Worm (Caenorhabditis elegans) whole organism, L1 larva: Measurements from ENCODE around the gene C09G1.2.
A peak's percentile ranks its signal among the peaks of the same experiment; 100 is the strongest.

Source experiments
- aha-1 ChIP-seq: fragments of 150-350 bp; optimal IDR thresholded peaks from 2 replicates; lab custom pipeline; 2014; ENCODE audit warnings: missing biosample characterization, missing genetic modification characterization
- aly-2 ChIP-seq: fragments of 150-350 bp; optimal IDR thresholded peaks from 2 replicates; lab custom pipeline; 2014; ENCODE audit warnings: missing biosample characterization, missing genetic modification characterization
- ama-1 ChIP-seq: fragments of 150-350 bp; optimal IDR thresholded peaks from 2 replicates; lab custom pipeline; 2014
- blmp-1 ChIP-seq: fragments of 150-350 bp; optimal IDR thresholded peaks from 2 replicates; lab custom pipeline; 2014; ENCODE audit warnings: missing biosample characterization, missing genetic modification characterization
- ceh-63 ChIP-seq: fragments of 200-800 bp; sonication (Bioruptor generic); optimal IDR thresholded peaks from 2 replicates; lab custom pipeline; 2018; ENCODE audit warnings: mild to moderate bottlenecking, missing genetic modification characterization, missing compliant biosample characterization
- ceh-8 ChIP-seq: fragments of 200-800 bp; sonication (Bioruptor generic); optimal IDR thresholded peaks from 2 replicates; lab custom pipeline; 2018; ENCODE audit warnings: mild to moderate bottlenecking, missing genetic modification characterization, moderate library complexity, missing compliant biosample characterization
- ces-1 ChIP-seq: fragments of 150-350 bp; optimal IDR thresholded peaks from 2 replicates; lab custom pipeline; 2014; ENCODE audit warnings: missing biosample characterization, missing genetic modification reagents, missing genetic modification characterization
- dpl-1 ChIP-seq, 3 experiments: fragments of 150-350 bp in 2 of 3; sonication (generic microtip) in 1 of 3; optimal IDR thresholded peaks; 2 replicates each; lab custom pipeline; 2014 to 2017; ENCODE audit warnings: missing biosample characterization in 3 of 3, missing genetic modification characterization in 3 of 3, missing genetic modification reagents in 3 of 3
- efl-1 ChIP-seq, 4 experiments: fragments of 150-350 bp; optimal IDR thresholded peaks in 3 of 4; peaks in 1 of 4; 1 replicate in 1 of 4; 2 replicates in 3 of 4; lab custom pipeline; 2014; ENCODE audit warnings: missing biosample characterization in 2 of 4, missing genetic modification characterization in 2 of 4, missing genetic modification reagents in 2 of 4
- elt-2 ChIP-seq: sonication (generic microtip); optimal IDR thresholded peaks from 2 replicates; lab custom pipeline; 2016; ENCODE audit warnings: missing genetic modification characterization, mild to moderate bottlenecking, inconsistent platforms, missing compliant biosample characterization, missing genetic modification reagents
- ets-5 ChIP-seq: fragments of 200-800 bp; sonication (Bioruptor generic); IDR thresholded peaks from 2 replicates; pipeline ENCODE4 v1.3.6; 2022; ENCODE audit warnings: missing genetic modification characterization, missing compliant biosample characterization
- fos-1 ChIP-seq: fragments of 150-350 bp; optimal IDR thresholded peaks from 2 replicates; lab custom pipeline; 2014; ENCODE audit warnings: missing biosample characterization, missing genetic modification characterization
- irx-1 ChIP-seq: sonication (generic microtip); optimal IDR thresholded peaks from 2 replicates; lab custom pipeline; 2016; ENCODE audit warnings: missing genetic modification characterization, missing compliant biosample characterization
- lin-14 ChIP-seq: fragments of 200-800 bp; sonication (Bioruptor generic); optimal IDR thresholded peaks from 2 replicates; lab custom pipeline; 2018; ENCODE audit warnings: mild to moderate bottlenecking, missing genetic modification characterization, moderate library complexity, missing compliant biosample characterization
- lin-35 ChIP-seq, 2 experiments: fragments of 150-350 bp; optimal IDR thresholded peaks; 2 replicates each; lab custom pipeline; 2014; ENCODE audit warnings: missing biosample characterization in 2 of 2, missing genetic modification characterization in 2 of 2, missing genetic modification reagents in 2 of 2
- lir-3 ChIP-seq: sonication (generic microtip); optimal IDR thresholded peaks from 2 replicates; lab custom pipeline; 2016; ENCODE audit warnings: mild to moderate bottlenecking, missing genetic modification characterization, moderate library complexity, missing compliant biosample characterization; ENCODE audit not compliant: poor library complexity
- mdl-1 ChIP-seq, 2 experiments: fragments of 150-350 bp; optimal IDR thresholded peaks; 2 replicates each; lab custom pipeline; 2014 to 2017; ENCODE audit warnings: missing biosample characterization in 2 of 2, missing genetic modification characterization in 2 of 2, inconsistent platforms in 1 of 2
- mef-2 ChIP-seq: fragments of 150-350 bp; optimal IDR thresholded peaks from 2 replicates; lab custom pipeline; 2014; ENCODE audit warnings: missing biosample characterization, missing genetic modification characterization
- mep-1 ChIP-seq: fragments of 150-350 bp; optimal IDR thresholded peaks from 2 replicates; lab custom pipeline; 2014; ENCODE audit warnings: missing biosample characterization, missing genetic modification characterization
- nhr-12 ChIP-seq: sonication (generic microtip); optimal IDR thresholded peaks from 2 replicates; lab custom pipeline; 2017; ENCODE audit warnings: missing biosample characterization, missing genetic modification characterization
- nhr-20 ChIP-seq: sonication (generic microtip); optimal IDR thresholded peaks from 2 replicates; lab custom pipeline; 2016; ENCODE audit warnings: mild to moderate bottlenecking, missing genetic modification characterization, missing compliant biosample characterization
- nhr-237 ChIP-seq: fragments of 150-350 bp; optimal IDR thresholded peaks from 2 replicates; lab custom pipeline; 2014; ENCODE audit warnings: missing biosample characterization, missing genetic modification characterization
- nhr-47 ChIP-seq: sonication (generic microtip); optimal IDR thresholded peaks from 2 replicates; lab custom pipeline; 2016; ENCODE audit warnings: mild to moderate bottlenecking, missing genetic modification characterization, moderate library complexity, missing compliant biosample characterization
- nhr-71 ChIP-seq: sonication (generic microtip); optimal IDR thresholded peaks from 2 replicates; lab custom pipeline; 2016; ENCODE audit warnings: mild to moderate bottlenecking, missing genetic modification characterization, moderate library complexity, missing compliant biosample characterization
- nhr-84 ChIP-seq: sonication (generic microtip); optimal IDR thresholded peaks from 2 replicates; lab custom pipeline; 2017; ENCODE audit warnings: missing biosample characterization, missing genetic modification characterization
- nhr-85 ChIP-seq: sonication (generic microtip); peaks from one replicate; lab custom pipeline; 2016; ENCODE audit warnings: missing genetic modification characterization, inconsistent platforms, missing compliant biosample characterization
- pag-3 ChIP-seq: sonication (generic microtip); optimal IDR thresholded peaks from 2 replicates; lab custom pipeline; 2017; ENCODE audit warnings: missing genetic modification characterization, mild to moderate bottlenecking, missing compliant biosample characterization, antibody characterized with exemption, borderline replicate concordance; ENCODE audit not compliant: insufficient read depth
- pqm-1 ChIP-seq: sonication (generic microtip); optimal IDR thresholded peaks from 3 replicates; lab custom pipeline; 2017; ENCODE audit warnings: missing biosample characterization, missing genetic modification characterization
- skn-1 ChIP-seq: fragments of 150-350 bp; optimal IDR thresholded peaks from 2 replicates; lab custom pipeline; 2014; ENCODE audit warnings: missing biosample characterization, missing genetic modification characterization
- sox-4 ChIP-seq: sonication (generic microtip); optimal IDR thresholded peaks from 2 replicates; lab custom pipeline; 2016; ENCODE audit warnings: missing genetic modification characterization, missing compliant biosample characterization
- sup-37 ChIP-seq: fragments of 200-800 bp; sonication (Bioruptor generic); optimal IDR thresholded peaks from 2 replicates; lab custom pipeline; 2018; ENCODE audit warnings: mild to moderate bottlenecking, missing genetic modification characterization, missing compliant biosample characterization
- unc-130 ChIP-seq: fragments of 150-350 bp; optimal IDR thresholded peaks from 2 replicates; lab custom pipeline; 2017; ENCODE audit warnings: missing biosample characterization, missing genetic modification characterization, inconsistent platforms
- unc-30 ChIP-seq: sonication (generic microtip); optimal IDR thresholded peaks from 2 replicates; lab custom pipeline; 2017; ENCODE audit warnings: missing biosample characterization, missing genetic modification characterization
- vab-15 ChIP-seq: sonication (generic microtip); optimal IDR thresholded peaks from 2 replicates; lab custom pipeline; 2017; ENCODE audit warnings: missing genotype, mild to moderate bottlenecking, missing genetic modification characterization, missing compliant biosample characterization
- zag-1 ChIP-seq: fragments of 150-350 bp; optimal IDR thresholded peaks from 2 replicates; lab custom pipeline; 2014; ENCODE audit warnings: missing biosample characterization, missing genetic modification characterization
- zip-4 ChIP-seq: fragments of 200-800 bp; sonication (Bioruptor generic); optimal IDR thresholded peaks from 2 replicates; lab custom pipeline; 2018; ENCODE audit warnings: mild to moderate bottlenecking, missing genetic modification characterization, moderate library complexity, missing compliant biosample characterization
- ztf-4 ChIP-seq: fragments of 150-350 bp; optimal IDR thresholded peaks from 2 replicates; lab custom pipeline; 2014; ENCODE audit warnings: missing biosample characterization, missing genetic modification characterization

C09G1.2 gene

ce11 chrX:15943709-15944108 lies 38.8 kb downstream of the C09G1.2 start, which contains the start of gene mec-5:
Gene mec-5, plus strand, starts transcription at chrX:15944009.
- TF ChIP-seq nhr-71 (tag; lab: Kevin White, UChicago): no peak
- no peak for TF ChIP-seq nhr-85 (tag; lab: Kevin White, UChicago)
- no peak for TF ChIP-seq ets-5 (GFP tag; lab: Robert Waterston, UW)
- TF ChIP-seq dpl-1 (GFP tag; optimal IDR thresholded peaks at IDR 0.05; lab: Kevin White, UChicago): no peak
- no peak for TF ChIP-seq zag-1 (tag; lab: Kevin White, UChicago)
- TF ChIP-seq zip-4 (GFP tag; lab: Kevin White, UChicago): no peak
- no peak for TF ChIP-seq efl-1 (optimal IDR thresholded peaks at IDR 0.05; lab: Kevin White, UChicago)
- TF ChIP-seq efl-1 (GFP tag; optimal IDR thresholded peaks at IDR 0.05 in 1 of 2; lab: Kevin White, UChicago): no peak
- no peak for TF ChIP-seq ama-1 (lab: Kevin White, UChicago)
- TF ChIP-seq ceh-63 (GFP tag; lab: Kevin White, UChicago): no peak
- no peak for TF ChIP-seq ceh-8 (GFP tag; lab: Kevin White, UChicago)

DNA sequence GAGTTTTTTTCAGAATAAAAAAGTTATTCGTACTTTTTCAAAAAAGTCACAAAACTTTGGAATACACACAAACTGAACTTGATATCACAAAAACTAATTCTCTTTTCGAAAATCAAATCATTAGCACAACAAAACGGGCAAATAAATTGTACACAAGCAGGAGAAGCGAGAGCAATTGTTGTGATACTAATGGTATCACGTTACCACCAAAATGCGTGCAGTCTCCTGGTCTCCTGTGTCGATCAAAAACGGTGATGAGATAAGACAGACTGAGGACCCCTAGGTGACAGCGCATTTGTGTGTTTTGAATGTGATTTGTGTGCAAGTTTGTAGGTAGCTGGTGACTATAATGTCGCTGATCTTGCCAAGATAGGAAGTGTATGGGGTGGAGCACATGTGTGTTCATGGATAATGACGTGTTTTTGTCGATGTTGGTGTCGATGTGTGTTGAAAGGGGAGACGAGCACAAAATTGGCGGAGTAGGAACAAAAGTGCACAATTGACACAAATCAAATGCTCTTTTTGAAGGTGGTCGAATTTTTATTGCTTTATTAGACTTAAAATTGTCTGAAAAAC lies 42.7 kb downstream of the C09G1.2 start:
- no peak for TF ChIP-seq nhr-84 (tag; lab: Kevin White, UChicago)
- TF ChIP-seq nhr-20 (tag; lab: Kevin White, UChicago): peak; percentile 19
- TF ChIP-seq lin-14 (GFP tag; lab: Kevin White, UChicago): no peak
- TF ChIP-seq ceh-8 (GFP tag; lab: Kevin White, UChicago): no peak
- TF ChIP-seq aha-1: no peak
- TF ChIP-seq irx-1 (tag; lab: Kevin White, UChicago): no peak
- TF ChIP-seq elt-2 (tag; lab: Kevin White, UChicago): peak; percentile 77
- TF ChIP-seq blmp-1 (tag; lab: Kevin White, UChicago): no peak
- no peak for TF ChIP-seq vab-15 (tag; lab: Kevin White, UChicago)
- no peak for TF ChIP-seq ces-1
- no peak for TF ChIP-seq sox-4 (tag; lab: Kevin White, UChicago)
- no peak for TF ChIP-seq fos-1
- peak in 1 of 2 experiments; percentile 26 for TF ChIP-seq lin-35 (GFP tag; optimal IDR thresholded peaks at IDR 0.05; lab: Kevin White, UChicago)
- TF ChIP-seq sup-37 (GFP tag; lab: Kevin White, UChicago): no peak
- TF ChIP-seq mdl-1 (tag; optimal IDR thresholded peaks at IDR 0.05; lab: Kevin White, UChicago): peak in 1 of 2 experiments; percentile 9

DNA sequence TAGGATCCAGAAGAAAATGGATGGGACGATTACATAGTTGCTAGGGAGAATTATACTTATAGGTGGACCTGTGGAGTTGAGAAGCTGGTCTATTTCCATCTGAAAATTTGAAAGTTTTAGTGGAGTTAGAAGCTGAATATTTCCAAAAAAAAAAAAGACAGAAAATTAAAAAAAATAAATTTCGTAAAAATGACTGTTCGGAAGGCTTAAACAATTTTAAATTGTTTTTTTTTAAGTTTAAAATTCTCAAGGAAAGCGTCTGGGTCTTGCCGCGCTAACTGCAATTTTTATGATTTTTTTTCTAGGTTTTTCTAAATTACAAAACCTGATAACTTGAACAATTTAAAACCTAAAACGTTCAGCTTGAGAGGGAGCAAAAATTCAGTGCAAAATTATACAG lies 43.3 kb downstream of the C09G1.2 start, which contains the start of gene mrp-3:
Gene mrp-3, minus strand, starts transcription at position 101 of the 400 bp plus-strand sequence.
- TF ChIP-seq pqm-1 (no peak), nhr-71 (tag; lab: Kevin White, UChicago) (no peak), unc-30 (tag; lab: Kevin White, UChicago) (no peak), lir-3 (tag; lab: Kevin White, UChicago) (no peak), nhr-12 (tag; lab: Kevin White, UChicago) (no peak), ets-5 (GFP tag; lab: Robert Waterston, UW) (no peak), lin-14 (GFP tag; lab: Kevin White, UChicago) (no peak), skn-1 (tag; lab: Kevin White, UChicago) (no peak), pag-3 (tag; lab: Kevin White, UChicago) (no peak), ztf-4 (tag; lab: Kevin White, UChicago) (no peak)

ce11 chrX:15937854-15938253 lies 44.7 kb downstream of the C09G1.2 start:
- no peak for TF ChIP-seq nhr-237 (tag; lab: Kevin White, UChicago)
- TF ChIP-seq unc-130: no peak
- TF ChIP-seq mef-2 (tag; lab: Kevin White, UChicago): no peak
- no peak for TF ChIP-seq aly-2 (tag; lab: Kevin White, UChicago)
- no peak for TF ChIP-seq nhr-47 (tag; lab: Kevin White, UChicago)
- no peak for TF ChIP-seq mep-1 (tag; lab: Kevin White, UChicago)
- TF ChIP-seq, all 84 proteins: peak for 0
